Fruit fly (Drosophila melanogaster): ENCODE results near the gene nrv3.

Gene nrv3

DNA sequence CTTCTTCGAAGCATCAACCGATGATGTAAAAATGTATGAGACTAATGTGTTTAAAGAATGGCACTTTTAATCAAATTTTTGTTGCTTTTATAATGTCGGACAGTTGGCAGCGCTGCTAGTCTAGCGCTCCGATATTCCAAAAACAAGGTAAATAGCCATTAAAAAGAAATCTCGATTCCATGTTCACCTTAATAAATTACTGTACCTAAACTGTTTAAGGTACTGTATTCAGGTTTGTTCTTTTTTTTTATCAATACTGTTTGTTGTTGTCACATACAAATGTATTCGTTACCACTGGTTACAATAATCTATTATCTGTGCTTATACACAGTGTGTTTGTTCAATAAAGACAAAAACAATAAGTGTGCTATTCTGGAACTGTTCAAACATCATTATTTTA is 18.9 kb upstream of the nrv3 start, which contains the start of gene dtr:
TSS of gene dtr (plus strand) at position 301 of the 400 bp plus-strand sequence.
- no peak for TF ChIP-seq Sox102F (GFP tag; optimal IDR thresholded peaks at IDR 0.05)
- TF ChIP-seq Smox (GFP tag; optimal IDR thresholded peaks at IDR 0.05): no peak
- no peak for TF ChIP-seq CG6792 (GFP tag; optimal IDR thresholded peaks at IDR 0.05)
- TF ChIP-seq CG34406 (GFP tag; optimal IDR thresholded peaks at IDR 0.05): no peak
- no peak for TF ChIP-seq pdm3 (GFP tag; optimal IDR thresholded peaks at IDR 0.05)
- TF ChIP-seq dsx (GFP tag; optimal IDR thresholded peaks at IDR 0.05; ENCODE audit: poor library complexity, severe bottlenecking): no peak
- TF ChIP-seq Eip75B (GFP tag; optimal IDR thresholded peaks at IDR 0.05): no peak
- no peak for TF ChIP-seq Ets21C (GFP tag; optimal IDR thresholded peaks at IDR 0.05)
- TF ChIP-seq eg (GFP tag; IDR thresholded peaks at IDR 0.05): no peak
- TF ChIP-seq Ets96B (tag; optimal IDR thresholded peaks at IDR 0.05): no peak
- TF ChIP-seq Gug (GFP tag; IDR thresholded peaks at IDR 0.05): no peak
- TF ChIP-seq CG15336 (GFP tag; IDR thresholded peaks at IDR 0.05): no peak
- TF ChIP-seq CG4318 (GFP tag; optimal IDR thresholded peaks at IDR 0.05): no peak
- TF ChIP-seq ss (GFP tag; optimal IDR thresholded peaks at IDR 0.05): no peak
- no peak for TF ChIP-seq Eip78C (GFP tag)
- no peak for TF ChIP-seq spab (GFP tag; optimal IDR thresholded peaks at IDR 0.05)
- TF ChIP-seq CG3919 (GFP tag; optimal IDR thresholded peaks at IDR 0.05): no peak
- TF ChIP-seq svp (GFP tag): no peak
- no peak for TF ChIP-seq Hr38 (GFP tag; optimal IDR thresholded peaks at IDR 0.05)
- TF ChIP-seq Hr4 (GFP tag; optimal IDR thresholded peaks at IDR 0.05): no peak

- TF ChIP-seq CG9139 (GFP tag; optimal IDR thresholded peaks at IDR 0.05): no peak
- TF ChIP-seq svp (GFP tag): peak; percentile 42
- TF ChIP-seq Sox14 (GFP tag; optimal IDR thresholded peaks at IDR 0.05): no peak
- no peak for TF ChIP-seq CG6792 (GFP tag; optimal IDR thresholded peaks at IDR 0.05)
- no peak for TF ChIP-seq pdm3 (GFP tag; optimal IDR thresholded peaks at IDR 0.05)
Observed at dm6 chr2L:21367296-21367695, 12.5 kb upstream of the nrv3 start.

- TF ChIP-seq net (GFP tag; optimal IDR thresholded peaks at IDR 0.05) (no peak), Gug (GFP tag; IDR thresholded peaks at IDR 0.05) (no peak), CG6854 (GFP tag; optimal IDR thresholded peaks at IDR 0.05) (no peak), CG1621 (tag; optimal IDR thresholded peaks at IDR 0.05) (no peak), CG8319 (GFP tag; optimal IDR thresholded peaks at IDR 0.05) (no peak), fkh (GFP tag; optimal IDR thresholded peaks at IDR 0.05) (no peak), eg (GFP tag; IDR thresholded peaks at IDR 0.05) (no peak), CG6808 (GFP tag; optimal IDR thresholded peaks at IDR 0.05) (no peak), CG34406 (GFP tag; optimal IDR thresholded peaks at IDR 0.05) (no peak), vri (GFP tag; optimal IDR thresholded peaks at IDR 0.05) (no peak), CG6792 (GFP tag; optimal IDR thresholded peaks at IDR 0.05) (no peak), Ets21C (GFP tag; optimal IDR thresholded peaks at IDR 0.05) (no peak), CG4318 (GFP tag; optimal IDR thresholded peaks at IDR 0.05) (no peak), CG10631 (GFP tag; optimal IDR thresholded peaks at IDR 0.05) (no peak), CG3919 (GFP tag; optimal IDR thresholded peaks at IDR 0.05) (no peak), ss (GFP tag; optimal IDR thresholded peaks at IDR 0.05) (no peak)
Observed at dm6 chr2L:21369606-21370005, 10.2 kb upstream of the nrv3 start, which contains the start of gene Gr39b. Gene Gr39b, minus strand, starts transcription at chr2L:21369706.

DNA sequence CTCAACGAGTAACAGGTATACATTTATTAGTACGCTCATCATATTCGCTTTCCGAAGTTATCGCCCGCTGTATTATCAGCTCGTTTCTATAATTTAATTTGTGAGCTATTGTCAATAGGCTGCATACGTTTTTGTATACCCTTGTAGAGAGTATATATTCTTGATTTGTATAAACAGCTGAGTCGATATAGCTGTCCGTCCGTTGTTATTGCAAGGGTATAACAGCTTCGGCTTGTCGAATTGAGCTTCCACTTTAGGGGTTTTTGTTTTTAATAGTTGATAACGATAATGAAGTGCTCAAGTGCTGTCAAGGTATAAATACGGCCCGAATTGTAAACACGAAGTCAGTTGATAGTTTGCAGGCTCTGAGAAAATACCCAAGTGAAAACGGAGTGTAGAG is 8.9 kb upstream of the nrv3 start, which contains the start of gene CG8665:
TSS of gene CG8665 (plus strand) at position 342 of the 400 bp plus-strand sequence.
- TF ChIP-seq Gug (GFP tag; IDR thresholded peaks at IDR 0.05) (no peak), CG11762 (GFP tag; optimal IDR thresholded peaks at IDR 0.05; ENCODE audit: insufficient read depth) (no peak), eg (GFP tag; IDR thresholded peaks at IDR 0.05) (no peak), Hr38 (GFP tag; optimal IDR thresholded peaks at IDR 0.05) (no peak), achi (GFP tag; optimal IDR thresholded peaks at IDR 0.05) (no peak), fkh (GFP tag; optimal IDR thresholded peaks at IDR 0.05) (peak; percentile 22), fd59A (GFP tag; optimal IDR thresholded peaks at IDR 0.05) (no peak), Smox (GFP tag; optimal IDR thresholded peaks at IDR 0.05) (peak; percentile 21), vri (GFP tag; optimal IDR thresholded peaks at IDR 0.05) (peak; percentile 78), Sox102F (GFP tag; optimal IDR thresholded peaks at IDR 0.05) (peak; percentile 49), dac (GFP tag; optimal IDR thresholded peaks at IDR 0.05) (no peak), CG10669 (GFP tag; optimal IDR thresholded peaks at IDR 0.05) (no peak), CG3032 (tag; optimal IDR thresholded peaks at IDR 0.05) (no peak), Met (GFP tag; optimal IDR thresholded peaks at IDR 0.05) (peak; percentile 34), CG8319 (GFP tag; optimal IDR thresholded peaks at IDR 0.05) (no peak), Ets21C (GFP tag; optimal IDR thresholded peaks at IDR 0.05) (no peak), CG11902 (GFP tag; optimal IDR thresholded peaks at IDR 0.05) (no peak), CG6792 (GFP tag; optimal IDR thresholded peaks at IDR 0.05) (no peak), CG8119 (GFP tag; IDR thresholded peaks at IDR 0.05) (no peak), CG6808 (GFP tag; optimal IDR thresholded peaks at IDR 0.05) (no peak), CG6854 (GFP tag; optimal IDR thresholded peaks at IDR 0.05) (no peak), Hr39 (GFP tag; optimal IDR thresholded peaks at IDR 0.05) (peak; percentile 52), CG32006 (GFP tag; optimal IDR thresholded peaks at IDR 0.05) (no peak), Sox15 (GFP tag; optimal IDR thresholded peaks at IDR 0.05) (no peak), lz (GFP tag; optimal IDR thresholded peaks at IDR 0.05) (peak; percentile 33), salr (GFP tag; optimal IDR thresholded peaks at IDR 0.05) (no peak)
